Worm (Caenorhabditis elegans) whole organism, L2 larva: Measurements from ENCODE around the gene F08C6.5.

ENCODE experiments used
- ZK546.5 ChIP-seq: sonication (generic microtip); optimal IDR thresholded peaks from 2 replicates; lab custom pipeline; 2017; ENCODE audit warnings: missing biosample characterization, missing genetic modification characterization
- ama-1 ChIP-seq: fragments of 150-350 bp; optimal IDR thresholded peaks from 2 replicates; lab custom pipeline; 2018; ENCODE audit warnings: inconsistent platforms
- blmp-1 ChIP-seq: sonication (generic microtip); optimal IDR thresholded peaks from 2 replicates; lab custom pipeline; 2017; ENCODE audit warnings: missing genetic modification characterization, mild to moderate bottlenecking, missing compliant biosample characterization, antibody characterized with exemption, moderate library complexity; ENCODE audit not compliant: insufficient read depth
- gmeb-1 ChIP-seq: fragments of 150-350 bp; optimal IDR thresholded peaks from 2 replicates; lab custom pipeline; 2014; ENCODE audit warnings: missing biosample characterization, missing genetic modification characterization
- lsy-2 ChIP-seq, 2 experiments: fragments of 150-350 bp in 1 of 2; sonication (generic microtip) in 1 of 2; optimal IDR thresholded peaks; 2 replicates each; lab custom pipeline; 2014 to 2017; ENCODE audit warnings: missing biosample characterization in 2 of 2, missing genetic modification characterization in 2 of 2
- nhr-237 ChIP-seq: fragments of 150-350 bp; optimal IDR thresholded peaks from 2 replicates; lab custom pipeline; 2014; ENCODE audit warnings: missing biosample characterization, missing genetic modification characterization
- skn-1 ChIP-seq: sonication (generic microtip); optimal IDR thresholded peaks from 2 replicates; lab custom pipeline; 2017; ENCODE audit warnings: missing biosample characterization, missing genetic modification characterization
- snpc-4 ChIP-seq: fragments of 150-350 bp; optimal IDR thresholded peaks from 2 replicates; lab custom pipeline; 2014; ENCODE audit warnings: missing biosample characterization, missing genetic modification characterization
- unc-39 ChIP-seq: fragments of 150-350 bp; optimal IDR thresholded peaks from 2 replicates; lab custom pipeline; 2014; ENCODE audit warnings: missing biosample characterization, missing genetic modification characterization
- zag-1 ChIP-seq: fragments of 150-350 bp; optimal IDR thresholded peaks from 2 replicates; lab custom pipeline; 2014; ENCODE audit warnings: missing biosample characterization, missing genetic modification characterization
- ztf-4 ChIP-seq: fragments of 150-350 bp; optimal IDR thresholded peaks from 2 replicates; lab custom pipeline; 2014; ENCODE audit warnings: missing biosample characterization, missing genetic modification characterization

DNA sequence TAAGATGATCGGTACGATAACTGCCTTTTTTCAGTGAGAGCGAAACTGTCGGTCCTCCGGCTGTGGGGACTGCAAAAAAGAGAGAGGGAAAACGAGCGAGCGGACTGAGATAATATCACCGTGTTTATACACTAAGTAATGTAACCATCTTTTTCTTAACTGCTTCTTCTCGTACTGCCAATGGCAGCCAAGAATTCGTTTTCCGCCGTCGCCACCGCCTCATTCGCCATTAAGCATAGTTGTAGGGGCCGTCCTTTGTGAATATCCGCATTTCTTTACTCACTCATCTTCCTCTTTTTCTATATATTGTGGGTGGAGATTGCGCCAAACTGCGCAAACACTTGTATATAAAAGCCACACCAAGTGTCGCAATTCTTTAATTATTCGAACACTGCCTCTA is 12.7 kb upstream of the F08C6.5 start, which contains the start of gene col-174:
- TF ChIP-seq gmeb-1 (tag; lab: Kevin White, UChicago): no peak
- no peak for TF ChIP-seq lsy-2 (tag; optimal IDR thresholded peaks at IDR 0.05; lab: Kevin White, UChicago)
- no peak for TF ChIP-seq blmp-1 (tag; lab: Kevin White, UChicago)
- no peak for TF ChIP-seq nhr-237
- TF ChIP-seq ztf-4 (tag; lab: Kevin White, UChicago): no peak
- TF ChIP-seq unc-39 (tag; lab: Kevin White, UChicago): no peak
- TF ChIP-seq ama-1 (lab: Kevin White, UChicago): no peak
- TF ChIP-seq skn-1 (tag; lab: Kevin White, UChicago): no peak
- no peak for TF ChIP-seq snpc-4 (tag; lab: Kevin White, UChicago)
- no peak for TF ChIP-seq zag-1 (tag; lab: Kevin White, UChicago)
- TF ChIP-seq ZK546.5 (tag; lab: Kevin White, UChicago): no peak
